Worm (Caenorhabditis elegans) whole organism, L1 larva: ENCODE results near the gene ZK666.14.

ENCODE experiments used
- F16B12.6 ChIP-seq: fragments of 150-350 bp; optimal IDR thresholded peaks from 2 replicates; lab custom pipeline; 2014; ENCODE audit warnings: missing biosample characterization, missing genetic modification characterization
- Y116A8C.19 ChIP-seq: sonication (generic microtip); optimal IDR thresholded peaks from 2 replicates; lab custom pipeline; 2016; ENCODE audit warnings: missing compliant biosample characterization, missing genetic modification characterization, borderline replicate concordance
- alr-1 ChIP-seq: fragments of 200-800 bp; sonication (Bioruptor generic); optimal IDR thresholded peaks from 2 replicates; lab custom pipeline; 2018; ENCODE audit warnings: borderline replicate concordance, mild to moderate bottlenecking, missing genetic modification characterization, missing compliant biosample characterization
- ama-1 ChIP-seq: fragments of 150-350 bp; optimal IDR thresholded peaks from 2 replicates; lab custom pipeline; 2014
- ceh-63 ChIP-seq: fragments of 200-800 bp; sonication (Bioruptor generic); optimal IDR thresholded peaks from 2 replicates; lab custom pipeline; 2018; ENCODE audit warnings: mild to moderate bottlenecking, missing genetic modification characterization, missing compliant biosample characterization
- ceh-8 ChIP-seq: fragments of 200-800 bp; sonication (Bioruptor generic); optimal IDR thresholded peaks from 2 replicates; lab custom pipeline; 2018; ENCODE audit warnings: mild to moderate bottlenecking, missing genetic modification characterization, moderate library complexity, missing compliant biosample characterization
- dpl-1 ChIP-seq, 3 experiments: fragments of 150-350 bp in 2 of 3; sonication (generic microtip) in 1 of 3; optimal IDR thresholded peaks; 2 replicates each; lab custom pipeline; 2014 to 2017; ENCODE audit warnings: missing biosample characterization in 3 of 3, missing genetic modification characterization in 3 of 3, missing genetic modification reagents in 3 of 3
- efl-1 ChIP-seq, 4 experiments: fragments of 150-350 bp; optimal IDR thresholded peaks in 3 of 4; peaks in 1 of 4; 1 replicate in 1 of 4; 2 replicates in 3 of 4; lab custom pipeline; 2014; ENCODE audit warnings: missing biosample characterization in 2 of 4, missing genetic modification characterization in 2 of 4, missing genetic modification reagents in 2 of 4
- efl-3 ChIP-seq: fragments of 200-800 bp; sonication (Bioruptor generic); optimal IDR thresholded peaks from 2 replicates; lab custom pipeline; 2018; ENCODE audit warnings: mild to moderate bottlenecking, missing genetic modification characterization, missing compliant biosample characterization
- egl-13 ChIP-seq: sonication (generic microtip); optimal IDR thresholded peaks from 2 replicates; lab custom pipeline; 2016; ENCODE audit warnings: missing genotype, missing genetic modification reagents, missing genetic modification characterization, missing compliant biosample characterization
- elt-2 ChIP-seq: sonication (generic microtip); optimal IDR thresholded peaks from 2 replicates; lab custom pipeline; 2016; ENCODE audit warnings: missing genetic modification characterization, mild to moderate bottlenecking, inconsistent platforms, missing compliant biosample characterization, missing genetic modification reagents
- elt-3 ChIP-seq, 6 experiments: fragments of 150-350 bp in 1 of 6; sonication (generic microtip); optimal IDR thresholded peaks; 2 replicates each; lab custom pipeline; 2017 to 2018; ENCODE audit warnings: missing biosample characterization in 6 of 6, missing genetic modification characterization in 6 of 6, inconsistent platforms in 1 of 6
- ets-5 ChIP-seq: fragments of 200-800 bp; sonication (Bioruptor generic); IDR thresholded peaks from 2 replicates; pipeline ENCODE4 v1.3.6; 2022; ENCODE audit warnings: missing genetic modification characterization, missing compliant biosample characterization
- fos-1 ChIP-seq: fragments of 150-350 bp; optimal IDR thresholded peaks from 2 replicates; lab custom pipeline; 2014; ENCODE audit warnings: missing biosample characterization, missing genetic modification characterization
- jun-1 ChIP-seq: fragments of 150-350 bp; optimal IDR thresholded peaks from 2 replicates; lab custom pipeline; 2014; ENCODE audit warnings: missing biosample characterization, missing genetic modification reagents, missing genetic modification characterization
- lin-14 ChIP-seq: fragments of 200-800 bp; sonication (Bioruptor generic); optimal IDR thresholded peaks from 2 replicates; lab custom pipeline; 2018; ENCODE audit warnings: mild to moderate bottlenecking, missing genetic modification characterization, moderate library complexity, missing compliant biosample characterization
- lin-35 ChIP-seq, 2 experiments: fragments of 150-350 bp; optimal IDR thresholded peaks; 2 replicates each; lab custom pipeline; 2014; ENCODE audit warnings: missing biosample characterization in 2 of 2, missing genetic modification characterization in 2 of 2, missing genetic modification reagents in 2 of 2
- lin-39 ChIP-seq: fragments of 150-350 bp; optimal IDR thresholded peaks from 2 replicates; lab custom pipeline; 2014; ENCODE audit warnings: missing biosample characterization, missing genetic modification reagents, missing genetic modification characterization
- lsy-2 ChIP-seq, 2 experiments: fragments of 150-350 bp; optimal IDR thresholded peaks; 2 replicates each; lab custom pipeline; 2014; ENCODE audit warnings: missing biosample characterization in 2 of 2, missing genetic modification characterization in 2 of 2
- mab-9 ChIP-seq: fragments of 200-800 bp; sonication (Bioruptor generic); IDR thresholded peaks from 2 replicates; pipeline ENCODE4 v1.3.6; 2022; ENCODE audit warnings: missing genetic modification reagents, missing genetic modification characterization, missing compliant biosample characterization
- mef-2 ChIP-seq: fragments of 150-350 bp; optimal IDR thresholded peaks from 2 replicates; lab custom pipeline; 2014; ENCODE audit warnings: missing biosample characterization, missing genetic modification characterization
- mep-1 ChIP-seq: fragments of 150-350 bp; optimal IDR thresholded peaks from 2 replicates; lab custom pipeline; 2014; ENCODE audit warnings: missing biosample characterization, missing genetic modification characterization
- nhr-12 ChIP-seq: sonication (generic microtip); optimal IDR thresholded peaks from 2 replicates; lab custom pipeline; 2017; ENCODE audit warnings: missing biosample characterization, missing genetic modification characterization
- nhr-20 ChIP-seq: sonication (generic microtip); optimal IDR thresholded peaks from 2 replicates; lab custom pipeline; 2016; ENCODE audit warnings: mild to moderate bottlenecking, missing genetic modification characterization, missing compliant biosample characterization
- nhr-28 ChIP-seq: fragments of 150-350 bp; optimal IDR thresholded peaks from 2 replicates; lab custom pipeline; 2014; ENCODE audit warnings: missing biosample characterization, missing genetic modification characterization
- nhr-47 ChIP-seq: sonication (generic microtip); optimal IDR thresholded peaks from 2 replicates; lab custom pipeline; 2016; ENCODE audit warnings: mild to moderate bottlenecking, missing genetic modification characterization, moderate library complexity, missing compliant biosample characterization
- nhr-71 ChIP-seq: sonication (generic microtip); optimal IDR thresholded peaks from 2 replicates; lab custom pipeline; 2016; ENCODE audit warnings: mild to moderate bottlenecking, missing genetic modification characterization, moderate library complexity, missing compliant biosample characterization
- nhr-76 ChIP-seq: sonication (generic microtip); optimal IDR thresholded peaks from 2 replicates; lab custom pipeline; 2017; ENCODE audit warnings: missing biosample characterization, missing genetic modification characterization
- nhr-77 ChIP-seq: fragments of 150-350 bp; optimal IDR thresholded peaks from 2 replicates; lab custom pipeline; 2014; ENCODE audit warnings: missing biosample characterization, missing genetic modification characterization
- nhr-85 ChIP-seq: sonication (generic microtip); peaks from one replicate; lab custom pipeline; 2016; ENCODE audit warnings: missing genetic modification characterization, inconsistent platforms, missing compliant biosample characterization
- pqm-1 ChIP-seq: sonication (generic microtip); optimal IDR thresholded peaks from 3 replicates; lab custom pipeline; 2017; ENCODE audit warnings: missing biosample characterization, missing genetic modification characterization
- skn-1 ChIP-seq: fragments of 150-350 bp; optimal IDR thresholded peaks from 2 replicates; lab custom pipeline; 2014; ENCODE audit warnings: missing biosample characterization, missing genetic modification characterization
- unc-30 ChIP-seq: sonication (generic microtip); optimal IDR thresholded peaks from 2 replicates; lab custom pipeline; 2017; ENCODE audit warnings: missing biosample characterization, missing genetic modification characterization
- vab-15 ChIP-seq: sonication (generic microtip); optimal IDR thresholded peaks from 2 replicates; lab custom pipeline; 2017; ENCODE audit warnings: missing genotype, mild to moderate bottlenecking, missing genetic modification characterization, missing compliant biosample characterization
- xbp-1 ChIP-seq: sonication (generic microtip); optimal IDR thresholded peaks from 2 replicates; lab custom pipeline; 2016; ENCODE audit warnings: missing genetic modification characterization, missing compliant biosample characterization
- ztf-11 ChIP-seq, 2 experiments: sonication (generic microtip); optimal IDR thresholded peaks; 2 replicates each; lab custom pipeline; 2016 to 2017; ENCODE audit warnings: missing genetic modification characterization in 2 of 2, missing biosample characterization in 1 of 2, missing compliant biosample characterization in 1 of 2
- ztf-4 ChIP-seq: fragments of 150-350 bp; optimal IDR thresholded peaks from 2 replicates; lab custom pipeline; 2014; ENCODE audit warnings: missing biosample characterization, missing genetic modification characterization

The ZK666.14 gene

ce11 chrII:10542654-10543456, 48.3 kb downstream of the ZK666.14 start (continued):
- peak in 1 of 2 experiments; percentile 1 for TF ChIP-seq lin-35 (GFP tag; optimal IDR thresholded peaks at IDR 0.05; lab: Kevin White, UChicago)
- TF ChIP-seq nhr-77 (tag; lab: Kevin White, UChicago): no peak
- TF ChIP-seq F16B12.6 (tag; lab: Kevin White, UChicago): no peak
- peak in 1 of 6 experiments; percentile 10 for TF ChIP-seq elt-3 (tag; optimal IDR thresholded peaks at IDR 0.05; lab: Kevin White, UChicago)
- no peak for TF ChIP-seq ceh-63
- TF ChIP-seq Y116A8C.19 (tag; lab: Kevin White, UChicago): no peak
- no peak for TF ChIP-seq pqm-1
- peak; percentile 17; the same call in 1 of the 2 replicates for TF ChIP-seq mab-9 (GFP tag; lab: Robert Waterston, UW)
- no peak for TF ChIP-seq mep-1
- no peak for TF ChIP-seq elt-2 (tag; lab: Kevin White, UChicago)
- TF ChIP-seq lin-39 (tag; lab: Kevin White, UChicago): no peak
- no peak for TF ChIP-seq alr-1 (tag; lab: Kevin White, UChicago)
- TF ChIP-seq nhr-47: no peak
- TF ChIP-seq nhr-85 (tag; lab: Kevin White, UChicago): no peak
- 0 out of 2 replicates have a peak, but pooled peaks have one; percentile 83 for TF ChIP-seq ets-5 (GFP tag; lab: Robert Waterston, UW)
- TF ChIP-seq mef-2 (tag; lab: Kevin White, UChicago): no peak

- peak; percentile 78 for TF ChIP-seq ama-1
- peak; percentile 69 for TF ChIP-seq ztf-4 (tag; lab: Kevin White, UChicago)
- no peak for TF ChIP-seq nhr-12
- TF ChIP-seq efl-3 (GFP tag; lab: Kevin White, UChicago): no peak
- TF ChIP-seq unc-30 (tag; lab: Kevin White, UChicago): no peak
- no peak for TF ChIP-seq nhr-20 (tag; lab: Kevin White, UChicago)
- TF ChIP-seq dpl-1 (GFP tag; optimal IDR thresholded peaks at IDR 0.05; lab: Kevin White, UChicago): no peak
- TF ChIP-seq ceh-8 (GFP tag; lab: Kevin White, UChicago): peak; percentile 30
- TF ChIP-seq egl-13 (tag; lab: Kevin White, UChicago): no peak
- TF ChIP-seq mep-1: peak; percentile 6
- no peak for TF ChIP-seq nhr-76 (tag; lab: Kevin White, UChicago)
- TF ChIP-seq fos-1 (tag; lab: Kevin White, UChicago): no peak
- no peak for TF ChIP-seq vab-15 (tag; lab: Kevin White, UChicago)
- peak; percentile 3 for TF ChIP-seq lin-14 (GFP tag; lab: Kevin White, UChicago)
- TF ChIP-seq nhr-28: no peak
- no peak for TF ChIP-seq lsy-2 (tag; optimal IDR thresholded peaks at IDR 0.05; lab: Kevin White, UChicago)
- no peak for TF ChIP-seq jun-1 (tag; lab: Kevin White, UChicago)
- no peak for TF ChIP-seq lin-39 (tag; lab: Kevin White, UChicago)
- TF ChIP-seq lin-35 (GFP tag; optimal IDR thresholded peaks at IDR 0.05; lab: Kevin White, UChicago): peak in 1 of 2 experiments; percentile 33
- TF ChIP-seq nhr-71 (tag; lab: Kevin White, UChicago): peak; percentile 10
- peak; percentile 35 for TF ChIP-seq nhr-85 (tag; lab: Kevin White, UChicago)
- TF ChIP-seq alr-1 (tag; lab: Kevin White, UChicago): no peak
- no peak for TF ChIP-seq skn-1 (tag; lab: Kevin White, UChicago)
- no peak for TF ChIP-seq efl-1 (optimal IDR thresholded peaks at IDR 0.05; lab: Kevin White, UChicago)
- peak in 1 of 2 experiments; percentile 93 for TF ChIP-seq efl-1 (GFP tag; optimal IDR thresholded peaks at IDR 0.05 in 1 of 2; lab: Kevin White, UChicago)
- no peak for TF ChIP-seq nhr-77 (tag; lab: Kevin White, UChicago)
- no peak for TF ChIP-seq ztf-11 (tag; optimal IDR thresholded peaks at IDR 0.05; lab: Kevin White, UChicago)
- no peak for TF ChIP-seq xbp-1
- TF ChIP-seq, all 84 proteins: peak for 9
These were observed 49.0 kb downstream of the ZK666.14 start for ce11 chrII:10543457-10544137.
